Fruit fly (Drosophila melanogaster) whole organism, embryonic: ENCODE data around the gene GAPsec.

Source experiments
- Ada2b ChIP-seq: fragments of 200-800 bp; sonication (Bioruptor generic); IDR thresholded peaks from 2 replicates; pipeline ENCODE4 v1.3.6; 2022; ENCODE audit warnings: missing biosample characterization, missing genetic modification characterization
- Atf-2 ChIP-seq: fragments of 200-800 bp; sonication (Bioruptor generic); optimal IDR thresholded peaks from 2 replicates; lab custom pipeline; 2016; ENCODE audit warnings: missing biosample characterization, missing genetic modification characterization
- C15 ChIP-seq: fragments of 200-800 bp; sonication (Bioruptor generic); IDR thresholded peaks from 3 replicates; pipeline ENCODE4 v1.3.6; 2022; ENCODE audit warnings: missing biosample characterization, missing genetic modification characterization
- CG10543 ChIP-seq: fragments of 200-800 bp; sonication (Bioruptor generic); optimal IDR thresholded peaks from 3 replicates; lab custom pipeline; 2017; ENCODE audit warnings: missing biosample characterization, mild to moderate bottlenecking, missing genetic modification characterization, moderate library complexity
- CG10654 ChIP-seq: fragments of 200-800 bp; sonication (Bioruptor generic); optimal IDR thresholded peaks from 2 replicates; lab custom pipeline; 2016; ENCODE audit warnings: missing biosample characterization, missing genetic modification characterization
- CG11695 ChIP-seq: fragments of 200-800 bp; sonication (Bioruptor generic); IDR thresholded peaks from 3 replicates; pipeline ENCODE4 v1.3.6; 2022; ENCODE audit warnings: missing biosample characterization, missing genetic modification characterization
- CG12659 ChIP-seq: fragments of 200-800 bp; sonication (Bioruptor generic); optimal IDR thresholded peaks from 3 replicates; lab custom pipeline; 2017; ENCODE audit warnings: mild to moderate bottlenecking, missing biosample characterization, missing genetic modification reagents, missing genetic modification characterization
- CG13624 ChIP-seq: fragments of 200-800 bp; sonication (Bioruptor generic); optimal IDR thresholded peaks from 2 replicates; lab custom pipeline; 2016; ENCODE audit warnings: missing biosample characterization, missing genetic modification characterization
- CG14965 ChIP-seq: fragments of 200-800 bp; sonication (Bioruptor generic); optimal IDR thresholded peaks from 2 replicates; lab custom pipeline; 2016; ENCODE audit warnings: missing biosample characterization, missing genetic modification characterization, borderline replicate concordance
- CG15269 ChIP-seq: fragments of 200-800 bp; sonication (Bioruptor generic); optimal IDR thresholded peaks from 2 replicates; lab custom pipeline; 2018; ENCODE audit warnings: missing biosample characterization, mild to moderate bottlenecking, missing genetic modification characterization, moderate library complexity
- CG15601 ChIP-seq: fragments of 200-800 bp; sonication (Bioruptor generic); optimal IDR thresholded peaks from 3 replicates; lab custom pipeline; 2019; ENCODE audit warnings: missing biosample characterization, mild to moderate bottlenecking, missing genetic modification characterization, moderate library complexity
- CG16815 ChIP-seq: fragments of 200-800 bp; sonication (Bioruptor generic); optimal IDR thresholded peaks from 3 replicates; lab custom pipeline; 2017; ENCODE audit warnings: missing biosample characterization, mild to moderate bottlenecking, missing genetic modification characterization
- CG31224 ChIP-seq: fragments of 200-800 bp; sonication (Bioruptor generic); IDR thresholded peaks from 2 replicates; pipeline ENCODE4 v1.3.6; 2022; ENCODE audit warnings: missing biosample characterization, missing genetic modification characterization
- CG31365 ChIP-seq: fragments of 200-800 bp; sonication (Bioruptor generic); optimal IDR thresholded peaks from 2 replicates; lab custom pipeline; 2018; ENCODE audit warnings: missing biosample characterization, mild to moderate bottlenecking, missing genetic modification characterization
- CG31441 ChIP-seq: fragments of 200-800 bp; sonication (Bioruptor generic); IDR thresholded peaks from 2 replicates; pipeline ENCODE4 v1.3.6; 2022; ENCODE audit warnings: missing biosample characterization, missing genetic modification characterization
- CG3726 ChIP-seq: fragments of 200-800 bp; sonication (Bioruptor generic); IDR thresholded peaks from 3 replicates; pipeline ENCODE4, ENCODE4 v1.3.6; 2022; ENCODE audit warnings: missing biosample characterization, missing genetic modification characterization
- CG4328 ChIP-seq: fragments of 200-800 bp; sonication (Bioruptor generic); optimal IDR thresholded peaks from 3 replicates; lab custom pipeline; 2017; ENCODE audit warnings: missing biosample characterization, missing genetic modification reagents, missing genetic modification characterization
- CG4424 ChIP-seq: fragments of 200-800 bp; sonication (Bioruptor generic); optimal IDR thresholded peaks from 3 replicates; lab custom pipeline; 2016; ENCODE audit warnings: missing biosample characterization, missing genetic modification characterization
- CG6791 ChIP-seq: fragments of 200-800 bp; sonication (Bioruptor generic); IDR thresholded peaks from 3 replicates; pipeline ENCODE4 v1.3.6; 2022; ENCODE audit warnings: missing biosample characterization, missing genetic modification characterization; ENCODE audit not compliant: partially characterized antibody
- CoRest ChIP-seq: fragments of 200-800 bp; sonication (Bioruptor generic); optimal IDR thresholded peaks from 3 replicates; lab custom pipeline; 2018; ENCODE audit warnings: missing biosample characterization, mild to moderate bottlenecking, missing genetic modification characterization, moderate library complexity
- Dfd ChIP-seq, 2 experiments: fragments of >200 bp; optimal IDR thresholded peaks; 2 replicates each; lab custom pipeline; 2017; ENCODE audit warnings: missing biosample characterization in 2 of 2, missing genetic modification characterization in 2 of 2
- Dip3 ChIP-seq: fragments of 200-800 bp; sonication (Bioruptor generic); optimal IDR thresholded peaks from 3 replicates; lab custom pipeline; 2016; ENCODE audit warnings: missing biosample characterization, missing genetic modification characterization
- Dp ChIP-seq: fragments of 200-800 bp; sonication (Bioruptor generic); optimal IDR thresholded peaks from 2 replicates; lab custom pipeline; 2018; ENCODE audit warnings: missing biosample characterization, mild to moderate bottlenecking, missing genetic modification characterization, moderate library complexity
- Dref ChIP-seq: fragments of 200-800 bp; sonication (Bioruptor generic); IDR thresholded peaks from 2 replicates; pipeline ENCODE4 v1.3.6; 2022; ENCODE audit warnings: missing biosample characterization, missing genetic modification characterization
- MBD-R2 ChIP-seq: fragments of 200-800 bp; sonication (Bioruptor generic); IDR thresholded peaks from 2 replicates; pipeline ENCODE4 v1.3.6; 2022; ENCODE audit warnings: missing biosample characterization, missing genetic modification characterization
- Med ChIP-seq: fragments of 200-800 bp; sonication (Bioruptor generic); peaks from one replicate; lab custom pipeline; 2016; ENCODE audit warnings: missing biosample characterization, missing genetic modification characterization, mild to moderate bottlenecking, inconsistent platforms, moderate library complexity
- Myb ChIP-seq: fragments of 200-800 bp; sonication (Bioruptor generic); optimal IDR thresholded peaks from 2 replicates; lab custom pipeline; 2016; ENCODE audit warnings: missing biosample characterization, missing genetic modification characterization
- Scr ChIP-seq: fragments of 200-800 bp; sonication (Bioruptor generic); IDR thresholded peaks from 2 replicates; pipeline ENCODE4 v1.3.6; 2022; ENCODE audit warnings: missing biosample characterization, missing genetic modification characterization; ENCODE audit not compliant: partially characterized antibody
- Trl ChIP-seq, 3 experiments: fragments of >200 bp in 2 of 3; fragments of 200-800 bp in 1 of 3; sonication (Bioruptor generic) in 1 of 3; optimal IDR thresholded peaks; 2 replicates in 1 of 3; 3 replicates in 2 of 3; lab custom pipeline; 2016 to 2017; ENCODE audit warnings: missing biosample characterization in 1 of 3, missing genetic modification characterization in 1 of 3
- abd-A ChIP-seq: fragments of 200-800 bp; sonication (Bioruptor generic); optimal IDR thresholded peaks from 3 replicates; lab custom pipeline; 2019; ENCODE audit warnings: missing biosample characterization, mild to moderate bottlenecking, missing genetic modification characterization, moderate library complexity
- bab2 ChIP-seq: fragments of 200-800 bp; sonication (Bioruptor generic); optimal IDR thresholded peaks from 2 replicates; lab custom pipeline; 2016; ENCODE audit warnings: missing biosample characterization, missing genetic modification characterization
- bbx ChIP-seq: fragments of 200-800 bp; sonication (Bioruptor generic); IDR thresholded peaks from 2 replicates; pipeline ENCODE4 v1.3.6; 2022; ENCODE audit warnings: missing biosample characterization, missing genetic modification characterization; ENCODE audit not compliant: partially characterized antibody
- cg ChIP-seq: fragments of 200-800 bp; sonication (Bioruptor generic); optimal IDR thresholded peaks from 3 replicates; lab custom pipeline; 2019; ENCODE audit warnings: missing biosample characterization, mild to moderate bottlenecking, missing genetic modification characterization, moderate library complexity
- chif ChIP-seq, 2 experiments: fragments of 200-800 bp; sonication (Bioruptor generic); optimal IDR thresholded peaks; 3 replicates each; lab custom pipeline; 2016; ENCODE audit warnings: missing biosample characterization in 2 of 2, missing genetic modification characterization in 2 of 2
- fd3F ChIP-seq: fragments of 200-800 bp; sonication (Bioruptor generic); optimal IDR thresholded peaks from 2 replicates; lab custom pipeline; 2018; ENCODE audit warnings: missing biosample characterization, mild to moderate bottlenecking, missing genetic modification characterization, moderate library complexity
- fd64A ChIP-seq: fragments of 200-800 bp; sonication (Bioruptor generic); optimal IDR thresholded peaks from 3 replicates; lab custom pipeline; 2018; ENCODE audit warnings: missing biosample characterization, mild to moderate bottlenecking, missing genetic modification characterization
- gce ChIP-seq: fragments of 200-800 bp; sonication (Bioruptor generic); IDR thresholded peaks from 3 replicates; pipeline ENCODE4 v1.3.6; 2022; ENCODE audit warnings: missing biosample characterization, missing genetic modification characterization
- lmd ChIP-seq: fragments of 200-800 bp; sonication (Bioruptor generic); IDR thresholded peaks from 2 replicates; pipeline ENCODE4 v1.3.6; 2022; ENCODE audit warnings: missing biosample characterization, missing genetic modification characterization
- luna ChIP-seq: fragments of 200-800 bp; sonication (Bioruptor generic); optimal IDR thresholded peaks from 2 replicates; lab custom pipeline; 2016; ENCODE audit warnings: missing biosample characterization, missing genetic modification characterization
- otp ChIP-seq: fragments of 200-800 bp; sonication (Bioruptor generic); IDR thresholded peaks from 3 replicates; pipeline ENCODE4, ENCODE4 v1.3.6; 2022; ENCODE audit warnings: missing biosample characterization, missing genetic modification characterization
- prd ChIP-seq, 3 experiments: fragments of >200 bp in 2 of 3; fragments of 200-800 bp in 1 of 3; sonication (Bioruptor generic) in 1 of 3; optimal IDR thresholded peaks in 2 of 3; IDR thresholded peaks in 1 of 3; 2 replicates in 2 of 3; 3 replicates in 1 of 3; pipeline versions ENCODE4 v1.3.6 to Lab custom; 2017 to 2022; ENCODE audit warnings: missing biosample characterization in 1 of 3, missing genetic modification characterization in 1 of 3
- ranshi ChIP-seq: fragments of 200-800 bp; sonication (Bioruptor generic); IDR thresholded peaks from 2 replicates; pipeline ENCODE4 v1.3.6; 2022; ENCODE audit warnings: missing biosample characterization, missing genetic modification characterization
- ro ChIP-seq: fragments of 200-800 bp; sonication (Bioruptor generic); IDR thresholded peaks from 2 replicates; pipeline ENCODE4 v1.3.6; 2022; ENCODE audit warnings: missing biosample characterization, missing genetic modification characterization
- scrt ChIP-seq: fragments of 200-800 bp; sonication (Bioruptor generic); optimal IDR thresholded peaks from 2 replicates; lab custom pipeline; 2018; ENCODE audit warnings: missing biosample characterization, mild to moderate bottlenecking, missing genetic modification characterization, moderate library complexity
- sima ChIP-seq: fragments of 200-800 bp; sonication (Bioruptor generic); optimal IDR thresholded peaks from 2 replicates; lab custom pipeline; 2016; ENCODE audit warnings: missing biosample characterization, missing genetic modification characterization
- tup ChIP-seq: fragments of 200-800 bp; sonication (Bioruptor generic); optimal IDR thresholded peaks from 2 replicates; lab custom pipeline; 2016; ENCODE audit warnings: missing biosample characterization, mild to moderate bottlenecking, missing genetic modification characterization, moderate library complexity
- wor ChIP-seq: fragments of 200-800 bp; sonication (Bioruptor generic); IDR thresholded peaks from 2 replicates; pipeline ENCODE4 v1.3.6; 2022; ENCODE audit warnings: missing biosample characterization, missing genetic modification characterization
- zf30C ChIP-seq: fragments of 200-800 bp; sonication (Bioruptor generic); optimal IDR thresholded peaks from 3 replicates; lab custom pipeline; 2018; ENCODE audit warnings: missing biosample characterization, mild to moderate bottlenecking, missing genetic modification characterization

Gene GAPsec

DNA sequence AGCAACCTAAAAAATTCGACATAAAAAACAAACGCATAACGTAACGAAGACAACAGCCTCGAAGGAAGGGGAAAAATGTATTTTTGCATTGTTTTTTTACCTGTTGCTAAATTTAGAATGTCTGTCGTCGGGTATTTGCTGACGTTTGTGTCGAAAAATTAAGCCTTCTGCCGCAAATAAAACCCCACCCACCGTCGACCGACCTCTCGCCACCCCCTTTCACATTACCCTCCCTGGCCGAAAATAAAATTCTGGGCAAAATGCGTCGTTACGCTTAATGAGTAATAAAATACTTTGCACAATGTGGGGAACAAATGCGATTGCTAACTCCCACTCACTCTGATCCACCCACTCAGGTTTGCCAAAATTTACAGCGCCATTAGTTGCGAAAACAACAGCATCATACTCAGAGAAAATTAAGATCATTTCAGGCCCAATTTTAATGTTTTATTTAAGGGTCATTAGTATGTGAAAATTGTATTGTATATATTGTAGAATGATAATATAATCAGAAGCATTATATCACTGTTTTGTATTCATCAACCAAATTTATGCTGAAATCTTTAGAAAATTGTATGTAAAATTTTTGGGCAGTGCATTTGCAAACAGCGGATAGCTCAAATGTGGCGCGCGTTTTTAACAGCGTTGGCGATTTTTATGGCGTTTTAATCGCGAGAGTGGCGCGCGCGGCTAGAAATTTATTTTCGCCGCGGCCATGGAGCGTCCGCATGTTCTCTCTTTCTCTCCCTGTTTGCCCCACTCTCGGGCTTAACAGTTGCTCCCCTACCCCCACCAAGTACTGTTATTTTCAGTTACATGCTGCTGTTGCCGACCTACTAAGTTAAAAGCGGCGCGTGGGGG is 48.7 kb upstream of the GAPsec start (continued):
- TF ChIP-seq CG13624 (GFP tag; lab: Kevin White, UChicago) = peak; percentile 70
- peak; percentile 1 for TF ChIP-seq zf30C (GFP tag; lab: Kevin White, UChicago)
- no peak for TF ChIP-seq chif (GFP tag; optimal IDR thresholded peaks at IDR 0.05; lab: Kevin White, UChicago)
- no peak for TF ChIP-seq bbx
- TF ChIP-seq CG11695 (GFP tag; lab: Robert Waterston, UW) = peak; percentile 63; the same call in 2 of the 3 replicates
- peak; percentile 23 for TF ChIP-seq fd3F (GFP tag; lab: Kevin White, UChicago)
- TF ChIP-seq wor (GFP tag; lab: Robert Waterston, UW) = no peak
- no peak for TF ChIP-seq sima
- TF ChIP-seq CG12659 = peak; percentile 23
- TF ChIP-seq CG14965 (GFP tag; lab: Kevin White, UChicago) = no peak
- peak; percentile 57 to 59 for TF ChIP-seq Trl (optimal IDR thresholded peaks at IDR 0.05; lab: Kevin White, UChicago)
- TF ChIP-seq Trl (GFP tag; optimal IDR thresholded peaks at IDR 0.05; lab: Kevin White, UChicago) = peak; percentile 33
- peak; percentile 20; the same call in 1 of the 2 replicates for TF ChIP-seq lmd (GFP tag; lab: Robert Waterston, UW)
- no peak for TF ChIP-seq Ada2b
- no peak for TF ChIP-seq Atf-2 (GFP tag; lab: Kevin White, UChicago)
- TF ChIP-seq CG3726 (GFP tag; lab: Robert Waterston, UW) = no peak
- no peak for TF ChIP-seq Scr (GFP tag; lab: Robert Waterston, UW)
- TF ChIP-seq Med = peak; percentile 75
- no peak for TF ChIP-seq CG10654
- no peak for TF ChIP-seq CG4328 (GFP tag; lab: Kevin White, UChicago)
- TF ChIP-seq bab2 (GFP tag; lab: Kevin White, UChicago) = peak; percentile 8
- TF ChIP-seq otp (GFP tag; lab: Robert Waterston, UW) = no peak
- TF ChIP-seq Dref (GFP tag; lab: Robert Waterston, UW) = no peak
- TF ChIP-seq Dfd (GFP tag; optimal IDR thresholded peaks at IDR 0.05; lab: Kevin White, UChicago) = no peak
- peak; percentile 56 for TF ChIP-seq CG31224 (GFP tag; lab: Robert Waterston, UW)
- TF ChIP-seq MBD-R2 (GFP tag; lab: Robert Waterston, UW) = no peak; the same call in 1 of the 2 replicates
- peak; percentile 38 for TF ChIP-seq CoRest (tag; lab: Kevin White, UChicago)
- no peak for TF ChIP-seq CG31365 (tag; lab: Kevin White, UChicago)
- TF ChIP-seq CG31441 (GFP tag; lab: Robert Waterston, UW) = peak; percentile 21; the same call in 1 of the 2 replicates
- peak; percentile 56 for TF ChIP-seq ranshi (GFP tag; lab: Robert Waterston, UW)
- peak; percentile 59 for TF ChIP-seq CG10543 (GFP tag; lab: Kevin White, UChicago)
- TF ChIP-seq CG6791 (GFP tag; lab: Robert Waterston, UW) = no peak
- TF ChIP-seq Dip3 = peak; percentile 47
- no peak for TF ChIP-seq abd-A
- no peak for TF ChIP-seq C15 (GFP tag; lab: Robert Waterston, UW)
- no peak for TF ChIP-seq cg (GFP tag; lab: Kevin White, UChicago)
- no peak for TF ChIP-seq Dp (GFP tag; lab: Kevin White, UChicago)
- TF ChIP-seq scrt (GFP tag; lab: Kevin White, UChicago) = peak; percentile 9
- no peak for TF ChIP-seq ro (GFP tag; lab: Robert Waterston, UW)
- TF ChIP-seq Myb = no peak
- no peak for TF ChIP-seq CG15601 (tag; lab: Kevin White, UChicago)
- no peak for TF ChIP-seq gce (GFP tag; lab: Robert Waterston, UW)
- no peak for TF ChIP-seq CG16815 (GFP tag; lab: Kevin White, UChicago)
- TF ChIP-seq CG4424 = no peak
- no peak for TF ChIP-seq luna (GFP tag; lab: Kevin White, UChicago)
- no peak for TF ChIP-seq tup (GFP tag; lab: Kevin White, UChicago)
- TF ChIP-seq CG15269 (tag; lab: Kevin White, UChicago) = peak; percentile 55
- TF ChIP-seq fd64A (GFP tag; lab: Kevin White, UChicago) = no peak
- TF ChIP-seq prd (optimal IDR thresholded peaks at IDR 0.05; lab: Kevin White, UChicago) = no peak
- TF ChIP-seq prd (GFP tag; IDR thresholded peaks at IDR 0.05; lab: Robert Waterston, UW) = peak; percentile 46; the same call in 1 of the 3 replicates
